Worm (Caenorhabditis elegans): ENCODE data around the gene mlc-7.

- TF ChIP-seq D2030.7 (GFP tag; IDR thresholded peaks at IDR 0.05) (no peak; the same call in 1 of the 2 replicates), snpc-4 (GFP tag; optimal IDR thresholded peaks at IDR 0.05) (no peak), snpc-4 (tag; optimal IDR thresholded peaks at IDR 0.05) (no peak), nfya-1 (tag; optimal IDR thresholded peaks at IDR 0.05; ENCODE audit: borderline replicate concordance, insufficient read depth) (no peak), tbp1 (GFP tag; optimal IDR thresholded peaks at IDR 0.05) (no peak)
Measured at ce11 chrIII:13768074-13768662, 16.9 kb downstream of the mlc-7 start, which contains the start of gene rml-1.
